Worm (Caenorhabditis elegans) whole organism, L1 larva: ENCODE results near the gene aqp-11.

Experiments
- egl-27 ChIP-seq, 2 experiments: fragments of 150-350 bp in 1 of 2; sonication (generic microtip); optimal IDR thresholded peaks; 3 replicates each; lab custom pipeline; 2017 to 2018; ENCODE audit warnings: missing biosample characterization in 2 of 2, missing genetic modification characterization in 2 of 2, missing genetic modification reagents in 2 of 2
- nhr-77 ChIP-seq: fragments of 150-350 bp; optimal IDR thresholded peaks from 2 replicates; lab custom pipeline; 2014; ENCODE audit warnings: missing biosample characterization, missing genetic modification characterization
- skn-1 ChIP-seq: fragments of 150-350 bp; optimal IDR thresholded peaks from 2 replicates; lab custom pipeline; 2014; ENCODE audit warnings: missing biosample characterization, missing genetic modification characterization

DNA sequence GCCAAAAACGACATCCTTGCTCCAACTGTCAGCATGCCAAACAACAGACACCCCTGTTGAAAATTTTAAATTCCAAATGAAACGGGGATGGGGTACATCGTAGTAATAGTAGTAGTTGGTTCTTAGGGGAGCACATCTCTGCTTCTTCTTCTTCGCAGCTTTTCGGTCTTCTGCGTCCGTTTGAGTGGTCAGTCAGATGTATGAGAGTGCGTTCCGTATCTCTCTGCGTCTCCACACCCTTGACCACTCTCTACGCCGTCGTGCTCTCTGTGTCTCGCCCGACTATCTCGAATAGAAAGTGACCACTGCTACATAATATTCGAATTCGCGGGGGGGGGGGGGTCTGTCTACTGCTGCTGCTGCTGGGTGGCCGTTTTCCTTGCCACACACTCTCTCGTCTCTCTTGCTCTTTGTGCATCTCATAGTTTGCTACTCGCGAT, 39.8 kb downstream of the aqp-11 start:
- TF ChIP-seq skn-1 (tag; lab: Kevin White, UChicago) (no peak), egl-27 (tag; optimal IDR thresholded peaks at IDR 0.05; lab: Kevin White, UChicago) (no peak), nhr-77 (tag; lab: Kevin White, UChicago) (no peak)
